Fruit fly (Drosophila melanogaster) whole organism, embryonic: ENCODE data around the gene CG7272.

Experiments
- ATbp ChIP-seq: fragments of 200-800 bp; sonication (Bioruptor generic); optimal IDR thresholded peaks from 2 replicates; lab custom pipeline; 2017; ENCODE audit warnings: missing biosample characterization, mild to moderate bottlenecking, missing genetic modification characterization, missing genetic modification reagents
- Asciz ChIP-seq: fragments of 200-800 bp; sonication (Bioruptor generic); optimal IDR thresholded peaks from 2 replicates; lab custom pipeline; 2017; ENCODE audit warnings: missing biosample characterization, mild to moderate bottlenecking, missing genetic modification characterization, missing genetic modification reagents
- B-H1 ChIP-seq: fragments of 200-800 bp; sonication (Bioruptor generic); IDR thresholded peaks from 3 replicates; pipeline ENCODE4 v1.3.6; 2022; ENCODE audit warnings: missing biosample characterization, missing genetic modification characterization
- BEAF-32 ChIP-seq: fragments of 200-800 bp; sonication (Bioruptor generic); optimal IDR thresholded peaks from 3 replicates; lab custom pipeline; 2017; ENCODE audit warnings: missing biosample characterization, missing genetic modification characterization, mild to moderate bottlenecking, moderate library complexity, missing genetic modification reagents
- Bgb ChIP-seq: fragments of 200-800 bp; sonication (Bioruptor generic); IDR thresholded peaks from 2 replicates; pipeline ENCODE4 v1.3.6; 2022; ENCODE audit warnings: missing biosample characterization, missing genetic modification characterization; ENCODE audit not compliant: partially characterized antibody
- CG10366 ChIP-seq: fragments of 200-800 bp; sonication (Bioruptor generic); IDR thresholded peaks from 2 replicates; pipeline ENCODE4 v1.3.6; 2022; ENCODE audit warnings: missing biosample characterization, missing genetic modification characterization
- CG11398 ChIP-seq: fragments of 200-800 bp; sonication (Bioruptor generic); optimal IDR thresholded peaks from 2 replicates; lab custom pipeline; 2016; ENCODE audit warnings: missing biosample characterization, missing genetic modification characterization
- CG12236 ChIP-seq: fragments of 200-800 bp; sonication (Bioruptor generic); optimal IDR thresholded peaks from 2 replicates; lab custom pipeline; 2016; ENCODE audit warnings: missing biosample characterization, missing genetic modification characterization
- CG12299 ChIP-seq: fragments of 200-800 bp; sonication (Bioruptor generic); optimal IDR thresholded peaks from 2 replicates; lab custom pipeline; 2018; ENCODE audit warnings: missing biosample characterization, mild to moderate bottlenecking, missing genetic modification characterization
- CG12769 ChIP-seq: fragments of 200-800 bp; sonication (Bioruptor generic); optimal IDR thresholded peaks from 2 replicates; lab custom pipeline; 2019; ENCODE audit warnings: missing biosample characterization, mild to moderate bottlenecking, missing genetic modification characterization, moderate library complexity
- CG13624 ChIP-seq: fragments of 200-800 bp; sonication (Bioruptor generic); optimal IDR thresholded peaks from 2 replicates; lab custom pipeline; 2016; ENCODE audit warnings: missing biosample characterization, missing genetic modification characterization
- CG13894 ChIP-seq: fragments of 200-800 bp; sonication (Bioruptor generic); optimal IDR thresholded peaks from 3 replicates; lab custom pipeline; 2018; ENCODE audit warnings: missing biosample characterization, mild to moderate bottlenecking, missing genetic modification characterization, moderate library complexity
- CG14667 ChIP-seq: fragments of 200-800 bp; sonication (Bioruptor generic); IDR thresholded peaks from 2 replicates; pipeline ENCODE4 v1.3.6; 2022; ENCODE audit warnings: missing biosample characterization, missing genetic modification characterization
- CG15601 ChIP-seq: fragments of 200-800 bp; sonication (Bioruptor generic); optimal IDR thresholded peaks from 3 replicates; lab custom pipeline; 2019; ENCODE audit warnings: missing biosample characterization, mild to moderate bottlenecking, missing genetic modification characterization, moderate library complexity
- CG15696 ChIP-seq: fragments of 200-800 bp; sonication (Bioruptor generic); optimal IDR thresholded peaks from 2 replicates; lab custom pipeline; 2019; ENCODE audit warnings: missing biosample characterization, mild to moderate bottlenecking, missing genetic modification characterization, moderate library complexity
- CG17802 ChIP-seq: fragments of 200-800 bp; sonication (Bioruptor generic); optimal IDR thresholded peaks from 2 replicates; lab custom pipeline; 2018; ENCODE audit warnings: missing biosample characterization, mild to moderate bottlenecking, missing genetic modification characterization, moderate library complexity
- CG3163 ChIP-seq: fragments of 200-800 bp; sonication (Bioruptor generic); optimal IDR thresholded peaks from 3 replicates; lab custom pipeline; 2016; ENCODE audit warnings: missing biosample characterization, missing genetic modification characterization
- CG32772 ChIP-seq: fragments of 200-800 bp; sonication (Bioruptor generic); IDR thresholded peaks from 2 replicates; pipeline ENCODE4 v1.3.6; 2022; ENCODE audit warnings: missing biosample characterization, missing genetic modification characterization
- CG4617 ChIP-seq: fragments of 200-800 bp; sonication (Bioruptor generic); optimal IDR thresholded peaks from 3 replicates; lab custom pipeline; 2016; ENCODE audit warnings: missing biosample characterization, missing genetic modification characterization, borderline replicate concordance
- CG4820 ChIP-seq: fragments of 200-800 bp; sonication (Bioruptor generic); optimal IDR thresholded peaks from 3 replicates; lab custom pipeline; 2016; ENCODE audit warnings: missing biosample characterization, missing genetic modification characterization
- Dbx ChIP-seq: fragments of 200-800 bp; sonication (Bioruptor generic); IDR thresholded peaks from 3 replicates; pipeline ENCODE4 v1.3.6; 2022; ENCODE audit warnings: missing biosample characterization, missing genetic modification characterization
- Ets65A ChIP-seq: fragments of 200-800 bp; sonication (Bioruptor generic); peaks from one replicate; lab custom pipeline; 2016; ENCODE audit warnings: missing biosample characterization, missing genetic modification characterization
- H2.0 ChIP-seq: fragments of 200-800 bp; sonication (Bioruptor generic); IDR thresholded peaks from 2 replicates; pipeline ENCODE4 v1.3.6; 2022; ENCODE audit warnings: missing biosample characterization, missing genetic modification characterization
- MESR4 ChIP-seq: fragments of 200-800 bp; sonication (Bioruptor generic); optimal IDR thresholded peaks from 2 replicates; lab custom pipeline; 2018; ENCODE audit warnings: missing biosample characterization, mild to moderate bottlenecking, missing genetic modification characterization, moderate library complexity
- NFAT ChIP-seq: fragments of 200-800 bp; sonication (Bioruptor generic); IDR thresholded peaks from 2 replicates; pipeline ENCODE4 v1.3.6; 2022; ENCODE audit warnings: missing biosample characterization, missing genetic modification characterization
- Nf-YB ChIP-seq: fragments of 200-800 bp; sonication (Bioruptor generic); optimal IDR thresholded peaks from 3 replicates; lab custom pipeline; 2019; ENCODE audit warnings: missing biosample characterization, mild to moderate bottlenecking, missing genetic modification characterization, moderate library complexity
- Sox102F ChIP-seq: fragments of 200-800 bp; sonication (Bioruptor generic); optimal IDR thresholded peaks from 2 replicates; lab custom pipeline; 2018; ENCODE audit warnings: missing biosample characterization, mild to moderate bottlenecking, missing genetic modification characterization, moderate library complexity
- Sry-δ ChIP-seq: fragments of 200-800 bp; sonication (Bioruptor generic); optimal IDR thresholded peaks from 2 replicates; lab custom pipeline; 2016; ENCODE audit warnings: missing biosample characterization, missing genetic modification characterization
- Stat92E ChIP-seq, 3 experiments: fragments of >200 bp in 2 of 3; fragments of 200-800 bp in 1 of 3; sonication (Bioruptor generic) in 1 of 3; optimal IDR thresholded peaks; 2 replicates each; lab custom pipeline; 2017 to 2019; ENCODE audit warnings: missing biosample characterization in 3 of 3, missing genetic modification characterization in 3 of 3, mild to moderate bottlenecking in 1 of 3, moderate library complexity in 1 of 3
- YL-1 ChIP-seq: fragments of 200-800 bp; sonication (Bioruptor generic); optimal IDR thresholded peaks from 3 replicates; lab custom pipeline; 2017; ENCODE audit warnings: missing biosample characterization, mild to moderate bottlenecking, missing genetic modification characterization
- ac ChIP-seq: fragments of 200-800 bp; sonication (Bioruptor generic); optimal IDR thresholded peaks from 3 replicates; lab custom pipeline; 2017; ENCODE audit warnings: missing biosample characterization, mild to moderate bottlenecking, missing genetic modification characterization
- ash1 ChIP-seq: fragments of 200-800 bp; sonication (Bioruptor generic); optimal IDR thresholded peaks from 2 replicates; lab custom pipeline; 2018; ENCODE audit warnings: missing biosample characterization, mild to moderate bottlenecking, missing genetic modification characterization
- bbx ChIP-seq: fragments of 200-800 bp; sonication (Bioruptor generic); IDR thresholded peaks from 2 replicates; pipeline ENCODE4 v1.3.6; 2022; ENCODE audit warnings: missing biosample characterization, missing genetic modification characterization; ENCODE audit not compliant: partially characterized antibody
- bigmax ChIP-seq: fragments of 200-800 bp; sonication (Bioruptor generic); optimal IDR thresholded peaks from 2 replicates; lab custom pipeline; 2018; ENCODE audit warnings: missing biosample characterization, mild to moderate bottlenecking, missing genetic modification characterization
- btn ChIP-seq: fragments of 200-800 bp; sonication (Bioruptor generic); optimal IDR thresholded peaks from 2 replicates; lab custom pipeline; 2016; ENCODE audit warnings: missing biosample characterization, missing genetic modification characterization
- chif ChIP-seq, 2 experiments: fragments of 200-800 bp; sonication (Bioruptor generic); optimal IDR thresholded peaks; 3 replicates each; lab custom pipeline; 2016; ENCODE audit warnings: missing biosample characterization in 2 of 2, missing genetic modification characterization in 2 of 2
- chinmo ChIP-seq: fragments of 200-800 bp; sonication (Bioruptor generic); IDR thresholded peaks from 4 replicates; pipeline ENCODE4 v1.3.6; 2022; ENCODE audit warnings: missing biosample characterization, missing genetic modification characterization; ENCODE audit not compliant: partially characterized antibody
- croc ChIP-seq: fragments of 200-800 bp; sonication (Bioruptor generic); conservative IDR thresholded peaks from 3 replicates; pipeline ENCODE4 v1.3.6; 2022; ENCODE audit warnings: missing biosample characterization, missing genetic modification characterization
- fd64A ChIP-seq: fragments of 200-800 bp; sonication (Bioruptor generic); optimal IDR thresholded peaks from 3 replicates; lab custom pipeline; 2018; ENCODE audit warnings: missing biosample characterization, mild to moderate bottlenecking, missing genetic modification characterization
- ind ChIP-seq: fragments of 200-800 bp; sonication (Bioruptor generic); optimal IDR thresholded peaks from 3 replicates; lab custom pipeline; 2016; ENCODE audit warnings: missing biosample characterization, missing genetic modification characterization
- inv ChIP-seq: fragments of 200-800 bp; sonication (Bioruptor generic); IDR thresholded peaks from 2 replicates; pipeline ENCODE4 v1.3.6; 2022; ENCODE audit warnings: missing biosample characterization, missing genetic modification characterization; ENCODE audit not compliant: partially characterized antibody
- lab ChIP-seq: fragments of 200-800 bp; sonication (Bioruptor generic); optimal IDR thresholded peaks from 3 replicates; lab custom pipeline; 2017; ENCODE audit warnings: missing biosample characterization, missing genetic modification characterization, mild to moderate bottlenecking, moderate library complexity, missing genetic modification reagents
- nerfin-2 ChIP-seq: fragments of 200-800 bp; sonication (Bioruptor generic); IDR thresholded peaks from 2 replicates; pipeline ENCODE4 v1.3.6; 2022; ENCODE audit warnings: missing biosample characterization, missing genetic modification characterization; ENCODE audit not compliant: partially characterized antibody
- pan ChIP-seq, 4 experiments: fragments of >200 bp in 3 of 4; fragments of 200-800 bp in 1 of 4; sonication (Bioruptor generic) in 1 of 4; optimal IDR thresholded peaks in 3 of 4; IDR thresholded peaks in 1 of 4; 2 replicates each; pipeline versions ENCODE4 v1.3.6 to Lab custom; 2017 to 2022; ENCODE audit warnings: missing biosample characterization in 2 of 4, missing genetic modification characterization in 2 of 4, mixed read lengths in 1 of 4
- pita ChIP-seq: fragments of 200-800 bp; sonication (Bioruptor generic); optimal IDR thresholded peaks from 2 replicates; lab custom pipeline; 2017; ENCODE audit warnings: missing biosample characterization, mild to moderate bottlenecking, missing genetic modification characterization
- row ChIP-seq: fragments of 200-800 bp; sonication (Bioruptor generic); IDR thresholded peaks from 3 replicates; pipeline ENCODE4 v1.3.6; 2022; ENCODE audit warnings: missing biosample characterization, missing genetic modification characterization
- sug ChIP-seq: fragments of 200-800 bp; optimal IDR thresholded peaks from 2 replicates; lab custom pipeline; 2019; ENCODE audit warnings: missing biosample characterization, mild to moderate bottlenecking, missing genetic modification characterization, moderate library complexity
- tll ChIP-seq, 2 experiments: fragments of 200-800 bp in 1 of 2; fragments of >200 bp in 1 of 2; sonication (Bioruptor generic) in 1 of 2; optimal IDR thresholded peaks; 2 replicates each; lab custom pipeline; 2017 to 2019; ENCODE audit warnings: missing biosample characterization in 2 of 2, missing genetic modification characterization in 2 of 2, mild to moderate bottlenecking in 1 of 2, moderate library complexity in 1 of 2
- twi ChIP-seq: fragments of 200-800 bp; optimal IDR thresholded peaks from 2 replicates; lab custom pipeline; 2019; ENCODE audit warnings: missing biosample characterization, mild to moderate bottlenecking, missing genetic modification characterization, moderate library complexity

The CG7272 gene

DNA sequence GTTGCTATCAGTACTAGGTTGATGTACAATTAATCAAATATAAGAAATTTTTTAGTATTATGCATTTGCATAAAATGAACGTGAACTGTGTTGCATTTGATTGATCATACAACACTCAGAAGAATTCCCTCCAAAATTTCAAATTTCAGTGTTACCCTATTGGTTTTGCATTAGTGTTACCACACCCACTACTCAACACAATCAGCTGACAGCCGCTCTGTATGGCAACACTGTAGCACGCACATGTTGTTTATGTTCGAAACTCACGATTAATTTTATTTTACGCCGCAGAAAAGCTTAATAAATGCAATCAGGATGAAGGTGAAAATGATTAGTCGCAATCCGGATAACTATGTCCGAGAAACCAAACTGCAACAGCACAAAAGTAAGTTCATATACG lies 2.0 kb upstream of the CG7272 start, which contains the start of gene CG7275 (continued):
- no peak for TF ChIP-seq lab (GFP tag; lab: Kevin White, UChicago)
- no peak for TF ChIP-seq croc (GFP tag; lab: Robert Waterston, UW)
- TF ChIP-seq CG12769: no peak
- no peak for TF ChIP-seq Sox102F (GFP tag; lab: Kevin White, UChicago)
- TF ChIP-seq CG11398 (GFP tag; lab: Kevin White, UChicago): no peak
- TF ChIP-seq inv (GFP tag; lab: Robert Waterston, UW): no peak
- no peak for TF ChIP-seq CG17802 (tag; lab: Kevin White, UChicago)
- no peak for TF ChIP-seq CG3163 (GFP tag; lab: Kevin White, UChicago)
- peak; percentile 28 for TF ChIP-seq bigmax (GFP tag; lab: Kevin White, UChicago)
- TF ChIP-seq H2.0 (GFP tag; lab: Robert Waterston, UW): no peak
- TF ChIP-seq Sry-δ: peak; percentile 4
- TF ChIP-seq Bgb: peak; percentile 74
- TF ChIP-seq Asciz (GFP tag; lab: Kevin White, UChicago): peak; percentile 10
- no peak for TF ChIP-seq ash1 (GFP tag; lab: Kevin White, UChicago)
- TF ChIP-seq CG10366: no peak
- no peak for TF ChIP-seq Ets65A (GFP tag; lab: Kevin White, UChicago)
- TF ChIP-seq CG4820 (GFP tag; lab: Kevin White, UChicago): no peak
- no peak for TF ChIP-seq CG13894 (tag; lab: Kevin White, UChicago)
- no peak for TF ChIP-seq Dbx
- peak; percentile 71 for TF ChIP-seq YL-1 (GFP tag; lab: Kevin White, UChicago)
- TF ChIP-seq pan (optimal IDR thresholded peaks at IDR 0.05; lab: Kevin White, UChicago): no peak
- no peak for TF ChIP-seq pan (GFP tag; optimal IDR thresholded peaks at IDR 0.05 in 1 of 2, IDR thresholded peaks at IDR 0.05 in 1 of 2)
- TF ChIP-seq Nf-YB: no peak
- TF ChIP-seq pita (GFP tag; lab: Kevin White, UChicago): no peak
- TF ChIP-seq Stat92E (GFP tag; optimal IDR thresholded peaks at IDR 0.05; lab: Kevin White, UChicago): no peak
- TF ChIP-seq BEAF-32: peak; percentile 55
- TF ChIP-seq CG14667 (GFP tag; lab: Robert Waterston, UW): no peak
- TF ChIP-seq CG32772: no peak
- no peak for TF ChIP-seq ATbp (GFP tag; lab: Kevin White, UChicago)
- no peak for TF ChIP-seq ac (GFP tag; lab: Kevin White, UChicago)
- no peak for TF ChIP-seq chinmo (GFP tag; lab: Robert Waterston, UW)
- no peak for TF ChIP-seq fd64A (GFP tag; lab: Kevin White, UChicago)
- peak; percentile 54 for TF ChIP-seq MESR4 (GFP tag; lab: Kevin White, UChicago)
- TF ChIP-seq row (GFP tag; lab: Robert Waterston, UW): peak; percentile 16; the same call in 1 of the 3 replicates
- no peak for TF ChIP-seq ind (GFP tag; lab: Kevin White, UChicago)
- peak; percentile 41 for TF ChIP-seq CG4617 (GFP tag; lab: Kevin White, UChicago)
- no peak for TF ChIP-seq btn
- no peak for TF ChIP-seq chif (GFP tag; optimal IDR thresholded peaks at IDR 0.05; lab: Kevin White, UChicago)
- no peak for TF ChIP-seq CG12236
- TF ChIP-seq sug (tag; lab: Kevin White, UChicago): peak; percentile 18
- TF ChIP-seq CG15601 (tag; lab: Kevin White, UChicago): peak; percentile 48
- no peak for TF ChIP-seq NFAT (GFP tag; lab: Robert Waterston, UW)
- peak; percentile 55 for TF ChIP-seq CG13624
- TF ChIP-seq CG15696: no peak
- peak; percentile 52; the same call in 1 of the 2 replicates for TF ChIP-seq bbx
- peak; percentile 55 for TF ChIP-seq twi
- peak; percentile 23; the same call in 1 of the 2 replicates for TF ChIP-seq nerfin-2 (GFP tag; lab: Robert Waterston, UW)
- no peak for TF ChIP-seq CG12299 (tag; lab: Kevin White, UChicago)
- no peak for TF ChIP-seq B-H1 (GFP tag; lab: Robert Waterston, UW)
- TF ChIP-seq tll (GFP tag; optimal IDR thresholded peaks at IDR 0.05; lab: Kevin White, UChicago): no peak
